Fruit fly (Drosophila melanogaster) whole organism, embryonic: ENCODE data around the gene Gcn5.
A peak's percentile ranks its signal among the peaks of the same experiment; 100 is the strongest.

Experiments used
- CG12942 ChIP-seq: fragments of 200-800 bp; sonication (Bioruptor generic); optimal IDR thresholded peaks from 3 replicates; lab custom pipeline; 2016; ENCODE audit warnings: missing biosample characterization, missing genetic modification characterization
- CG14441 ChIP-seq: fragments of 200-800 bp; sonication (Bioruptor generic); IDR thresholded peaks from 2 replicates; pipeline ENCODE4 v1.3.6; 2022; ENCODE audit warnings: missing biosample characterization, missing genetic modification characterization
- CG14710 ChIP-seq: fragments of 200-800 bp; sonication (Bioruptor generic); optimal IDR thresholded peaks from 3 replicates; lab custom pipeline; 2019; ENCODE audit warnings: missing biosample characterization, mild to moderate bottlenecking, missing genetic modification characterization, moderate library complexity
- CG1603 ChIP-seq: fragments of 200-800 bp; sonication (Bioruptor generic); optimal IDR thresholded peaks from 2 replicates; lab custom pipeline; 2019; ENCODE audit warnings: missing biosample characterization, mild to moderate bottlenecking, missing genetic modification characterization, moderate library complexity
- CG16779 ChIP-seq: fragments of 200-800 bp; sonication (Bioruptor generic); IDR thresholded peaks from 2 replicates; pipeline ENCODE4 v1.3.6; 2022; ENCODE audit warnings: missing biosample characterization, missing genetic modification characterization
- CG2116 ChIP-seq: fragments of 200-800 bp; sonication (Bioruptor generic); optimal IDR thresholded peaks from 3 replicates; lab custom pipeline; 2018; ENCODE audit warnings: missing biosample characterization, mild to moderate bottlenecking, missing genetic modification characterization
- CG4404 ChIP-seq: fragments of 200-800 bp; sonication (Bioruptor generic); IDR thresholded peaks from 2 replicates; pipeline ENCODE4 v1.3.6; 2022; ENCODE audit warnings: missing biosample characterization, missing genetic modification characterization
- CG4424 ChIP-seq: fragments of 200-800 bp; sonication (Bioruptor generic); optimal IDR thresholded peaks from 3 replicates; lab custom pipeline; 2016; ENCODE audit warnings: missing biosample characterization, missing genetic modification characterization
- CG6689 ChIP-seq: fragments of 200-800 bp; sonication (Bioruptor generic); IDR thresholded peaks from 2 replicates; pipeline ENCODE4 v1.3.6; 2022; ENCODE audit warnings: missing biosample characterization, missing genetic modification characterization
- CrebB ChIP-seq: fragments of 200-800 bp; sonication (Bioruptor generic); optimal IDR thresholded peaks from 3 replicates; lab custom pipeline; 2018; ENCODE audit warnings: missing biosample characterization, mild to moderate bottlenecking, missing genetic modification characterization
- D ChIP-seq, 2 experiments: fragments of 200-800 bp in 1 of 2; fragments of >200 bp in 1 of 2; sonication (Bioruptor generic) in 1 of 2; optimal IDR thresholded peaks; 2 replicates in 1 of 2; 3 replicates in 1 of 2; lab custom pipeline; 2017; ENCODE audit warnings: mild to moderate bottlenecking in 1 of 2, missing biosample characterization in 1 of 2, missing genetic modification characterization in 1 of 2, missing genetic modification reagents in 1 of 2
- Doc2 ChIP-seq: fragments of 200-800 bp; sonication (Bioruptor generic); IDR thresholded peaks from 2 replicates; pipeline ENCODE4 v1.3.6; 2022; ENCODE audit warnings: missing biosample characterization, missing genetic modification characterization
- Drgx ChIP-seq: fragments of 200-800 bp; sonication (Bioruptor generic); IDR thresholded peaks from 2 replicates; pipeline ENCODE4 v1.3.6; 2022; ENCODE audit warnings: missing biosample characterization, missing genetic modification characterization
- Ets65A ChIP-seq: fragments of 200-800 bp; sonication (Bioruptor generic); peaks from one replicate; lab custom pipeline; 2016; ENCODE audit warnings: missing biosample characterization, missing genetic modification characterization
- Gug ChIP-seq: fragments of 200-800 bp; sonication (Bioruptor generic); IDR thresholded peaks from 4 replicates; pipeline ENCODE4 v1.3.6; 2022; ENCODE audit warnings: missing biosample characterization, missing genetic modification characterization
- Hr51 ChIP-seq, 2 experiments: fragments of 200-800 bp; sonication (Bioruptor generic); optimal IDR thresholded peaks; 2 replicates in 1 of 2; 3 replicates in 1 of 2; lab custom pipeline; 2016 to 2018; ENCODE audit warnings: missing biosample characterization in 2 of 2, missing genetic modification characterization in 2 of 2, mild to moderate bottlenecking in 1 of 2, moderate library complexity in 1 of 2
- Med ChIP-seq: fragments of 200-800 bp; sonication (Bioruptor generic); peaks from one replicate; lab custom pipeline; 2016; ENCODE audit warnings: missing biosample characterization, missing genetic modification characterization, mild to moderate bottlenecking, inconsistent platforms, moderate library complexity
- Nf-YB ChIP-seq: fragments of 200-800 bp; sonication (Bioruptor generic); optimal IDR thresholded peaks from 3 replicates; lab custom pipeline; 2019; ENCODE audit warnings: missing biosample characterization, mild to moderate bottlenecking, missing genetic modification characterization, moderate library complexity
- Pdp1 ChIP-seq, 2 experiments: fragments of 200-800 bp; sonication (Bioruptor generic); optimal IDR thresholded peaks; 3 replicates each; lab custom pipeline; 2016; ENCODE audit warnings: missing biosample characterization in 2 of 2, missing genetic modification characterization in 2 of 2, mild to moderate bottlenecking in 1 of 2, moderate library complexity in 1 of 2
- Ptx1 ChIP-seq: fragments of 200-800 bp; sonication (Bioruptor generic); IDR thresholded peaks from 2 replicates; pipeline ENCODE4 v1.3.6; 2022; ENCODE audit warnings: missing biosample characterization, missing genetic modification characterization
- Sox102F ChIP-seq: fragments of 200-800 bp; sonication (Bioruptor generic); optimal IDR thresholded peaks from 2 replicates; lab custom pipeline; 2018; ENCODE audit warnings: missing biosample characterization, mild to moderate bottlenecking, missing genetic modification characterization, moderate library complexity
- Spps ChIP-seq: fragments of 200-800 bp; sonication (Bioruptor generic); optimal IDR thresholded peaks from 2 replicates; lab custom pipeline; 2018; ENCODE audit warnings: missing biosample characterization, mild to moderate bottlenecking, missing genetic modification characterization
- Xbp1 ChIP-seq: fragments of 200-800 bp; sonication (Bioruptor generic); optimal IDR thresholded peaks from 3 replicates; lab custom pipeline; 2016; ENCODE audit warnings: missing biosample characterization, mild to moderate bottlenecking, missing genetic modification characterization
- YL-1 ChIP-seq: fragments of 200-800 bp; sonication (Bioruptor generic); optimal IDR thresholded peaks from 3 replicates; lab custom pipeline; 2017; ENCODE audit warnings: missing biosample characterization, mild to moderate bottlenecking, missing genetic modification characterization
- ara ChIP-seq: fragments of 200-800 bp; sonication (Bioruptor generic); IDR thresholded peaks from 2 replicates; pipeline ENCODE4 v1.3.6; 2022; ENCODE audit warnings: missing biosample characterization, missing genetic modification characterization
- bsh ChIP-seq, 2 experiments: fragments of 200-800 bp; sonication (Bioruptor generic); optimal IDR thresholded peaks; 2 replicates each; lab custom pipeline; 2017 to 2018; ENCODE audit warnings: mild to moderate bottlenecking in 2 of 2, missing biosample characterization in 2 of 2, missing genetic modification characterization in 2 of 2, moderate library complexity in 1 of 2
- crc ChIP-seq: fragments of 200-800 bp; sonication (Bioruptor generic); optimal IDR thresholded peaks from 2 replicates; lab custom pipeline; 2016; ENCODE audit warnings: missing biosample characterization, missing genetic modification characterization
- fd96Cb ChIP-seq: fragments of 200-800 bp; sonication (Bioruptor generic); optimal IDR thresholded peaks from 2 replicates; lab custom pipeline; 2018; ENCODE audit warnings: missing biosample characterization, mild to moderate bottlenecking, missing genetic modification characterization, moderate library complexity
- grn ChIP-seq: fragments of 200-800 bp; sonication (Bioruptor generic); optimal IDR thresholded peaks from 3 replicates; lab custom pipeline; 2017; ENCODE audit warnings: missing biosample characterization, missing genetic modification characterization
- hkb ChIP-seq, 2 experiments: fragments of 200-800 bp in 1 of 2; fragments of >200 bp in 1 of 2; sonication (Bioruptor generic) in 1 of 2; IDR thresholded peaks in 1 of 2; optimal IDR thresholded peaks in 1 of 2; 2 replicates each; pipeline versions ENCODE4 v1.3.6 to Lab custom; 2017 to 2022; ENCODE audit warnings: missing biosample characterization in 1 of 2, missing genetic modification characterization in 1 of 2
- klu ChIP-seq: fragments of 200-800 bp; sonication (Bioruptor generic); IDR thresholded peaks from 2 replicates; pipeline ENCODE4 v1.3.6; 2022; ENCODE audit warnings: missing biosample characterization, missing genetic modification characterization
- lmd ChIP-seq: fragments of 200-800 bp; sonication (Bioruptor generic); IDR thresholded peaks from 2 replicates; pipeline ENCODE4 v1.3.6; 2022; ENCODE audit warnings: missing biosample characterization, missing genetic modification characterization
- mirr ChIP-seq: fragments of 200-800 bp; sonication (Bioruptor generic); optimal IDR thresholded peaks from 3 replicates; lab custom pipeline; 2018; ENCODE audit warnings: missing biosample characterization, mild to moderate bottlenecking, missing genetic modification characterization
- odd ChIP-seq: fragments of 200-800 bp; sonication (Bioruptor generic); optimal IDR thresholded peaks from 2 replicates; lab custom pipeline; 2017; ENCODE audit warnings: missing biosample characterization, mild to moderate bottlenecking, missing genetic modification characterization
- pan ChIP-seq, 4 experiments: fragments of >200 bp in 3 of 4; fragments of 200-800 bp in 1 of 4; sonication (Bioruptor generic) in 1 of 4; optimal IDR thresholded peaks in 3 of 4; IDR thresholded peaks in 1 of 4; 2 replicates each; pipeline versions ENCODE4 v1.3.6 to Lab custom; 2017 to 2022; ENCODE audit warnings: missing biosample characterization in 2 of 4, missing genetic modification characterization in 2 of 4, mixed read lengths in 1 of 4
- phol ChIP-seq: fragments of 200-800 bp; sonication (Bioruptor generic); optimal IDR thresholded peaks from 3 replicates; lab custom pipeline; 2018; ENCODE audit warnings: missing biosample characterization, mild to moderate bottlenecking, missing genetic modification characterization, moderate library complexity
- pnt ChIP-seq: fragments of 200-800 bp; sonication (Bioruptor generic); optimal IDR thresholded peaks from 3 replicates; lab custom pipeline; 2016; ENCODE audit warnings: missing biosample characterization, missing genetic modification characterization
- rib ChIP-seq: fragments of 200-800 bp; sonication (Bioruptor generic); IDR thresholded peaks from 2 replicates; pipeline ENCODE4 v1.3.6; 2022; ENCODE audit warnings: missing biosample characterization, missing genetic modification characterization
- sc ChIP-seq, 3 experiments: fragments of >200 bp in 2 of 3; fragments of 200-800 bp in 1 of 3; sonication (Bioruptor generic) in 1 of 3; optimal IDR thresholded peaks; 2 replicates in 2 of 3; 3 replicates in 1 of 3; lab custom pipeline; 2017; ENCODE audit warnings: mild to moderate bottlenecking in 1 of 3, missing biosample characterization in 1 of 3, missing genetic modification characterization in 1 of 3, missing genetic modification reagents in 1 of 3
- sens ChIP-seq: fragments of 200-800 bp; sonication (Bioruptor generic); peaks from one replicate; lab custom pipeline; 2016; ENCODE audit warnings: missing biosample characterization, missing genetic modification characterization
- stc ChIP-seq: fragments of 200-800 bp; sonication (Bioruptor generic); IDR thresholded peaks from 2 replicates; pipeline ENCODE4 v1.3.6; 2022; ENCODE audit warnings: missing biosample characterization, missing genetic modification characterization
- unc-4 ChIP-seq: fragments of 200-800 bp; sonication (Bioruptor generic); IDR thresholded peaks from 2 replicates; pipeline ENCODE4 v1.3.6; 2022; ENCODE audit warnings: missing biosample characterization, missing genetic modification characterization; ENCODE audit not compliant: partially characterized antibody
- z ChIP-seq: fragments of 200-800 bp; sonication (Bioruptor generic); IDR thresholded peaks from 3 replicates; pipeline ENCODE4 v1.3.6; 2022; ENCODE audit warnings: missing biosample characterization, missing genetic modification characterization
- zfh1 ChIP-seq: fragments of 200-800 bp; sonication (Bioruptor generic); IDR thresholded peaks from 3 replicates; pipeline ENCODE4 v1.3.6; 2022; ENCODE audit warnings: missing biosample characterization, missing genetic modification characterization

Gcn5 gene

DNA sequence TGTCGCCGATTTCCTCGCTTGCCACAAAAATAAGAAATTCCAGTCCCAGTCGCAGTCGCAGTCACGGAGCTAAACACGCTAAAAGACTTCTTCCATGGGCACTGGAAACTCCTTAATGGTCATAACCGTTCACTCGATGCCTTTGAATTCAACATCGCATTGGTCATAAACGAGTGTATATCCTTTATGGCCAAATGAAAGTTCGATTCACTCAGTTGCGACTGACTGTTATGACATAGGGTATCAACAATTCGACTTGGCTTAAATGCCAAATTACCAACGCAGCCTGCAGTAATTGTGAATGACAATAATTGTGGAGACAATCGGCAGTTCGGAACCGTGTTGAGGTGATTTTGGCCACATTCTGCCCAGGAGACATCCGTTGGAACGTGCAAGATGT, 35.5 kb upstream of the Gcn5 start (continued):
- TF ChIP-seq D (optimal IDR thresholded peaks at IDR 0.05; lab: Kevin White, UChicago) (no peak), D (GFP tag; optimal IDR thresholded peaks at IDR 0.05; lab: Kevin White, UChicago) (no peak)

DNA sequence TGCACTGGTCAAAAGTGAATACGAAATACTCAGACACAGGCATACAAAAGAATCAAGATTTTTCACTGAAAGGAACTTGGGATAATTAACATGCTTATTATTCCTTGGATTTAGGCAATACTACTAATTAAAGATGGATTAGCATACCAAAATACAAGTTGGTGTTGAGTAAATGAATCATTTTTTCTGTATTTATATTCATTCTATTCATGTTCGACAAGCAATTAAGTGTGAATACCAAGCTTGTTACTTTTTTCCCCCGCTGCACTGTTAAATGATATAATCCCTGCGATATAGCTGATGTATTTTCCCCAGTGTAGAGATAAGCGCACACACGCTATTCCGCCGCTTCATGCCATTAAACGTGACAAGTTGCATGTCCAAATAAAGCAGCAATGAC, 33.9 kb upstream of the Gcn5 start:
- TF ChIP-seq pan (optimal IDR thresholded peaks at IDR 0.05; lab: Kevin White, UChicago) (no peak), pan (GFP tag; optimal IDR thresholded peaks at IDR 0.05 in 1 of 2, IDR thresholded peaks at IDR 0.05 in 1 of 2) (no peak), Doc2 (GFP tag; lab: Robert Waterston, UW) (no peak), CG4424 (GFP tag; lab: Kevin White, UChicago) (no peak), CG14710 (tag; lab: Kevin White, UChicago) (peak; percentile 1), klu (GFP tag; lab: Robert Waterston, UW) (no peak), sc (optimal IDR thresholded peaks at IDR 0.05; lab: Kevin White, UChicago) (no peak), sc (GFP tag; optimal IDR thresholded peaks at IDR 0.05; lab: Kevin White, UChicago) (no peak), phol (tag; lab: Kevin White, UChicago) (peak; percentile 15), fd96Cb (tag; lab: Kevin White, UChicago) (no peak), sens (GFP tag; lab: Kevin White, UChicago) (peak; percentile 41), stc (GFP tag; lab: Robert Waterston, UW) (no peak), Spps (tag; lab: Kevin White, UChicago) (no peak), Gug (GFP tag; lab: Robert Waterston, UW) (no peak), Med (GFP tag; lab: Kevin White, UChicago) (no peak)

DNA sequence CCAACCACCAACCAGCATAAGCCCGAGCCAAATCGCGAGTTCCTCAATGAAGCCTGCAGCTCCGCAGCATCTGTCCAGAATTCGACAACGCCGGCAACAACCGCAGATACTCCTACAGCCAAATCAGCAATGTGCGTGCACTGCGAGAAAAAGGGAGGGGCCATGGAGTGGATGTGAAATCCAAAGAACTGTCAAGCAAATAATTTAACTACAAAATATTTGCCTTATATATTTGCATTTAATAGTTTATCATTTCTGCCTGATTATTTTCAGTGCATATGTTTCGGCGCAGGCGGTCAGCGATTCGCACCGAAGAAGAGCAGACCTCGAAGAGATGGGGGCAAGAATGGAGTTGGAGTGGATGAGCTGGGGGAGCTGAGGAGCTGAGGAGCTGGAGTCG, 27.9 kb upstream of the Gcn5 start:
- TF ChIP-seq zfh1 (GFP tag; lab: Robert Waterston, UW) (peak; percentile 56; the same call in 2 of the 3 replicates), hkb (optimal IDR thresholded peaks at IDR 0.05; lab: Kevin White, UChicago) (no peak), hkb (GFP tag; IDR thresholded peaks at IDR 0.05; lab: Robert Waterston, UW) (peak; percentile 9; the same call in 1 of the 2 replicates), CG12942 (no peak), stc (GFP tag; lab: Robert Waterston, UW) (no peak), CG16779 (GFP tag; lab: Robert Waterston, UW) (no peak), rib (GFP tag; lab: Robert Waterston, UW) (no peak), Pdp1 (GFP tag; optimal IDR thresholded peaks at IDR 0.05; lab: Kevin White, UChicago) (no peak), mirr (GFP tag; lab: Kevin White, UChicago) (no peak), Drgx (GFP tag; lab: Robert Waterston, UW) (peak; percentile 70), YL-1 (no peak), lmd (GFP tag; lab: Robert Waterston, UW) (0 out of 2 replicates have a peak, but pooled peaks have one; percentile 26), crc (GFP tag; lab: Kevin White, UChicago) (no peak), CrebB (tag; lab: Kevin White, UChicago) (no peak), Nf-YB (GFP tag; lab: Kevin White, UChicago) (no peak), bsh (GFP tag; optimal IDR thresholded peaks at IDR 0.05; lab: Kevin White, UChicago) (peak; percentile 7 to 24), CG4404 (0 out of 2 replicates have a peak, but pooled peaks have one; percentile 36), Spps (tag; lab: Kevin White, UChicago) (no peak), z (0 out of 3 replicates have a peak, but pooled peaks have one; percentile 4), CG14441 (peak; percentile 48; the same call in 1 of the 2 replicates), sens (GFP tag; lab: Kevin White, UChicago) (peak; percentile 32), CG2116 (GFP tag; lab: Kevin White, UChicago) (no peak), CG6689 (GFP tag; lab: Robert Waterston, UW) (0 out of 2 replicates have a peak, but pooled peaks have one; percentile 23), odd (GFP tag; lab: Kevin White, UChicago) (no peak), Ets65A (GFP tag; lab: Kevin White, UChicago) (peak; percentile 53), Xbp1 (GFP tag; lab: Kevin White, UChicago) (no peak), Sox102F (peak; percentile 13), grn (GFP tag; lab: Kevin White, UChicago) (no peak), pnt (GFP tag; lab: Kevin White, UChicago) (no peak), unc-4 (GFP tag; lab: Robert Waterston, UW) (no peak), CG1603 (peak; percentile 10), Hr51 (GFP tag; optimal IDR thresholded peaks at IDR 0.05; lab: Kevin White, UChicago) (no peak), ara (GFP tag; lab: Robert Waterston, UW) (peak; percentile 62; the same call in 1 of the 2 replicates), Ptx1 (GFP tag; lab: Robert Waterston, UW) (peak; percentile 24; the same call in 1 of the 2 replicates), pan (optimal IDR thresholded peaks at IDR 0.05; lab: Kevin White, UChicago) (no peak), pan (GFP tag; optimal IDR thresholded peaks at IDR 0.05 in 1 of 2, IDR thresholded peaks at IDR 0.05 in 1 of 2) (peak in 1 of 2 experiments; percentile 47)
